Worm (Caenorhabditis elegans): ENCODE data around the gene rgs-11.
A peak's percentile ranks its signal among the peaks of the same experiment; 100 is the strongest.

The rgs-11 gene

DNA sequence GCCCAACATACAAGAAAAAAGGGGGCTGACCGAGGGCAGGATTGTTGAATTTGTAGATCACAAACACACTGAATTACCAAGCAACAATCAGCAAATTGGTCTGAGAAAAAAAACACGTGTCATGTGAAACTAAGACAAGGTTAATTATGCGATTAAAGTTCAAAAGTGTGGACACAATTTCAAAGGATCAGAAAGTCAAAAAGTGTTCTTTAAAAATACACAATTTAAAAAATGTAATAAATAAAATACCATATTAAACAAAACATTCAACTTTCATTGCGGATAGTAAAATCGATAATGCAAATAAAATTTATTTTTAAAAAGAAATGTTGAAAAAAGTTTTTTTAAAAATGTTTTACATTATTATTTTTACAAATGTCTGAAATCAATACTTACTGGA, 34.7 kb downstream of the rgs-11 start, which contains the start of gene cutl-3:
cutl-3 (minus strand) TSS at position 101 of the 400 bp plus-strand sequence.
- TF ChIP-seq snpc-1.1 (tag; optimal IDR thresholded peaks at IDR 0.05; ENCODE audit: insufficient read depth) (no peak), ztf-28 (GFP tag; IDR thresholded peaks at IDR 0.05) (no peak), egl-44 (GFP tag; IDR thresholded peaks at IDR 0.05) (no peak), ztf-26 (tag; optimal IDR thresholded peaks at IDR 0.05) (no peak), cebp-2 (GFP tag; IDR thresholded peaks at IDR 0.05) (no peak), F49E8.2 (tag; optimal IDR thresholded peaks at IDR 0.05; ENCODE audit: insufficient read depth) (no peak), T26A5.8 (tag; optimal IDR thresholded peaks at IDR 0.05) (no peak), egl-18 (GFP tag; IDR thresholded peaks at IDR 0.05) (no peak)

DNA sequence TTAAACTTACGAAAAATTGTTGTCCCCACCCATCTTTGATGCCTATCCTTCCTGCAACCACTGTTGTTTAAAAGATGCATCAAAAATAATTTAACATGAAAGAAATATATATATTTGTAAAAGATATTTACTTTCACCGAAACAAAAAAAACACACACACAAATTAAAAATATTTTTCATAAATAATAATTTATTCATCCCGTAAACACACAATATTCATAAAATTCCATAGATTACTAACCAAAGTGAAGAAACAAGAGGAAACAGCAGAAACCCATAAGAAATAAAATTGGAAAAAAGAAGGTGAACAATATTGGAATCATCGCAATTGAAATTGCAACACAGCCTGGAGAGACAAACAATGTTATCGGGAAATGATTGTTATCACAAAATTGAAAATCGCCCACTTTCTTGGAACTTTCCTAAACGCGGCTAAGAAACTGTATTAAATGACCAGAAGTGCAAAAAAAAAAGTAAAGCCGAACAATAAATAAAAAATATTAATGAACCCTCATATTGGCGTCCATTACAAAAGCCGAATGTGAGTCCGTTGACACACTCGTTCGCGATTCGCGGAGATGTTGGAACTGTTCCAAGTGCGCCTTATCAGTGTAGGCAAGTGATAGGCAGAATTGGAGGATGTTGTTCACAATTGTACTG, 39.7 kb downstream of the rgs-11 start, which contains the start of gene slc-25A18.1:
slc-25A18.1 (minus strand) TSS at position 51 of the 660 bp plus-strand sequence.
- no peak for TF ChIP-seq cebp-1 (GFP tag; IDR thresholded peaks at IDR 0.05)
- no peak for TF ChIP-seq cebp-1 (tag; optimal IDR thresholded peaks at IDR 0.05)
- peak; percentile 37 for TF ChIP-seq nhr-80 (tag; optimal IDR thresholded peaks at IDR 0.05)

DNA sequence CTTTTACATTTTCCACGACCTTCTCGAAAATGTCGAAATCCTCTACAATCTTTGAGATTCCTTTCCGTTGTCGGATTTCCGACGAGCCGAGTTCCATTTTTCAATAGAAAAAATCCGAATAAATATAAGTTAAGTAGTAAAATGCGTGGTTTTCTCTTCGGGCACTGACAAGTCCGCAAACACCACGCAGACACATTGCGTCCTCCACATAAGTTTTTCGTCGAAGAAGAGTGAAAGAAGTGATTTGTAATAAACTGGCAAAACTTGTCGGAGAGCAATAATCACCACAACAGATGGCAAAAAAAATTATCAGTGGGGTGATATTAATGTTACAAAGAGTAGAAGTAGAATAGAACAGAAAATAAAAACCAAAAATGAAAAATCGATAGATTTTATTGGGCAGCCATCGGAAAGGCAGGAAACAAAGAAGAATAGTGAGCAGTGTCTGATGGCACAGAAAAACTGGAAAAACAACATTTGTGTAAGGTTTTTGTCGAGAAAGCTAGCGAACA, 42.5 kb downstream of the rgs-11 start, which contains the start of gene ergi-2:
ergi-2 (minus strand) TSS at position 462 of the 512 bp plus-strand sequence.
- TF ChIP-seq tlf-1 (GFP tag; optimal IDR thresholded peaks at IDR 0.05) (no peak), attf-5 (GFP tag; optimal IDR thresholded peaks at IDR 0.05) (peak; percentile 32), let-607 (tag; optimal IDR thresholded peaks at IDR 0.05) (peak; percentile 75 to 87), nhr-80 (tag; optimal IDR thresholded peaks at IDR 0.05) (peak; percentile 47)

DNA sequence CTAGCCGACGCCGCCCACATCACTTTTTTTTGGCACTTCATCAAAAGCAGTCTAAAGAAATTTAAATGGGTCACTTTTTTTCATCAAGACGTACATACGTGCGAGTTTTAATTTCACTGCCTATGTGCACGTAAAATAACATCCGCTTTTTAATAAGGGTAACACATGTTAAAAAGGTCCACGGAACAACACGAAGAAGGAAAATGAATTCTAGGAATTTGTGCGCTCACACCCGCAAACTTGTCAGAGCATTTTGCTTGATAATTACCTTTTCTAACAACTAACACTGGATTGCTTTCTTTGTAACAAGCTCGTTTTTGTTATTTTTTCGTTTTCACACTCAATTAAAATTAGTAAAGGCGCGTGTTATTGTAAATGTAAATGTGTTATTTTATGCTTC, 44.3 kb downstream of the rgs-11 start:
- TF ChIP-seq somi-1 (GFP tag; optimal IDR thresholded peaks at IDR 0.05) = no peak
- TF ChIP-seq tbx-9 (tag; optimal IDR thresholded peaks at IDR 0.05; ENCODE audit: borderline replicate concordance) = no peak
- no peak for TF ChIP-seq egl-44 (GFP tag; IDR thresholded peaks at IDR 0.05)

DNA sequence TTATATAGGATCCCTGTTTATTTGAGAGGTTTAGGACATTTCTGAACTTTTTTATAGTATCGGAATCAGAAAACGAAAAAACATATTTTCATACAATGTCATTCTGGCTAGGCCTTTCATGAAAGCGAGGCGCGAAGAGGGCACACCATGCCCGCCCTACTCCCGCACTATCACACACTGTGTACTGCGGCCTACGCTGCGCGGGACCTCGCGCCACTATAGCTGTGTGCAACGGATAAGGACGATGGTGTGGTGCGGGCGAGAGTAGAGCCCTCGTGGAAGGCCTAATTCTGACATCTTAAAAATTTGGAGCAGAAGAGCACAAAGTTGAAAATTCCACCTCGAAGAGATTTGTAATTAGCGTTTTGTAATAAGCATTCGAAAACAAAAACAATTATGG, 46.6 kb downstream of the rgs-11 start:
- TF ChIP-seq B0261.1 (tag; optimal IDR thresholded peaks at IDR 0.05) = no peak
- TF ChIP-seq ceh-79 (tag; optimal IDR thresholded peaks at IDR 0.05) = no peak
- TF ChIP-seq athp-1 (tag; optimal IDR thresholded peaks at IDR 0.05) = no peak
- no peak for TF ChIP-seq tlf-1 (GFP tag; optimal IDR thresholded peaks at IDR 0.05)
- no peak for TF ChIP-seq nfyb-1 (GFP tag; IDR thresholded peaks at IDR 0.05)
- no peak for TF ChIP-seq F57A8.1 (GFP tag; optimal IDR thresholded peaks at IDR 0.05)
- no peak for TF ChIP-seq tbx-9 (tag; optimal IDR thresholded peaks at IDR 0.05; ENCODE audit: borderline replicate concordance)
- no peak for TF ChIP-seq ceh-91 (GFP tag; IDR thresholded peaks at IDR 0.05)
- no peak for TF ChIP-seq aptf-2 (GFP tag; conservative IDR thresholded peaks at IDR 0.05)
- peak; percentile 47; the same call in 1 of the 2 replicates for TF ChIP-seq zfh-2 (GFP tag; conservative IDR thresholded peaks at IDR 0.05)
- no peak for TF ChIP-seq ceh-40 (GFP tag; IDR thresholded peaks at IDR 0.05)
- no peak for TF ChIP-seq hlh-12 (tag; optimal IDR thresholded peaks at IDR 0.05)
- TF ChIP-seq hmg-1.2 (GFP tag; IDR thresholded peaks at IDR 0.05) = no peak
- no peak for TF ChIP-seq snpc-3.4 (tag; optimal IDR thresholded peaks at IDR 0.05)
- no peak for TF ChIP-seq ceh-58 (GFP tag; IDR thresholded peaks at IDR 0.05)
- TF ChIP-seq snpc-4 (GFP tag; optimal IDR thresholded peaks at IDR 0.05) = peak; percentile 27
- peak in 1 of 4 experiments; percentile 58 for TF ChIP-seq snpc-4 (tag; optimal IDR thresholded peaks at IDR 0.05)
- TF ChIP-seq efl-1 (GFP tag; optimal IDR thresholded peaks at IDR 0.05) = no peak

Measured in whole organism, young adult.